Worm (Caenorhabditis elegans) whole organism, midembryonic: ENCODE data around the gene tftc-5.

ENCODE experiments used
- flt-1 ChIP-seq: fragments of 200-800 bp; sonication (Bioruptor generic); IDR thresholded peaks from 2 replicates; pipeline ENCODE4 v1.3.6; 2022; ENCODE audit warnings: missing genetic modification characterization, missing compliant biosample characterization
- ref-1 ChIP-seq: fragments of 200-800 bp; sonication (Bioruptor generic); conservative IDR thresholded peaks from 2 replicates; pipeline ENCODE4 v1.3.6; 2022; ENCODE audit warnings: missing genetic modification reagents, missing genetic modification characterization, missing compliant biosample characterization
- ztf-23 ChIP-seq: fragments of 200-800 bp; sonication (Bioruptor generic); IDR thresholded peaks from 2 replicates; pipeline ENCODE4 v1.3.6; 2022; ENCODE audit warnings: missing genetic modification reagents, missing genetic modification characterization, missing compliant biosample characterization

ce11 chrIII:4060019-4060418, 38.1 kb downstream of the tftc-5 start, which contains the start of gene his-70:
- TF ChIP-seq ztf-23 (GFP tag; lab: Robert Waterston, UW) (no peak), ref-1 (GFP tag; lab: Robert Waterston, UW) (no peak), flt-1 (GFP tag; lab: Robert Waterston, UW) (no peak)
